Worm (Caenorhabditis elegans) whole organism, L1 larva: Measurements from ENCODE around the gene F47B10.3.

Experiments
- ceh-63 ChIP-seq: fragments of 200-800 bp; sonication (Bioruptor generic); optimal IDR thresholded peaks from 2 replicates; lab custom pipeline; 2018; ENCODE audit warnings: mild to moderate bottlenecking, missing genetic modification characterization, missing compliant biosample characterization
- efl-1 ChIP-seq, 4 experiments: fragments of 150-350 bp; optimal IDR thresholded peaks in 3 of 4; peaks in 1 of 4; 1 replicate in 1 of 4; 2 replicates in 3 of 4; lab custom pipeline; 2014; ENCODE audit warnings: missing biosample characterization in 2 of 4, missing genetic modification characterization in 2 of 4, missing genetic modification reagents in 2 of 4
- lin-13 ChIP-seq: fragments of 150-350 bp; optimal IDR thresholded peaks from 2 replicates; lab custom pipeline; 2014; ENCODE audit warnings: missing biosample characterization, missing genetic modification reagents, missing genetic modification characterization
- mab-9 ChIP-seq: fragments of 200-800 bp; sonication (Bioruptor generic); IDR thresholded peaks from 2 replicates; pipeline ENCODE4 v1.3.6; 2022; ENCODE audit warnings: missing genetic modification reagents, missing genetic modification characterization, missing compliant biosample characterization
- mdl-1 ChIP-seq, 2 experiments: fragments of 150-350 bp; optimal IDR thresholded peaks; 2 replicates each; lab custom pipeline; 2014 to 2017; ENCODE audit warnings: missing biosample characterization in 2 of 2, missing genetic modification characterization in 2 of 2, inconsistent platforms in 1 of 2
- unc-86 ChIP-seq: sonication (generic microtip); optimal IDR thresholded peaks from 2 replicates; lab custom pipeline; 2016; ENCODE audit warnings: missing genetic modification characterization, missing compliant biosample characterization

- no peak for TF ChIP-seq mdl-1 (tag; optimal IDR thresholded peaks at IDR 0.05; lab: Kevin White, UChicago)
- no peak for TF ChIP-seq lin-13 (GFP tag; lab: Kevin White, UChicago)
- no peak for TF ChIP-seq efl-1 (optimal IDR thresholded peaks at IDR 0.05; lab: Kevin White, UChicago)
- TF ChIP-seq efl-1 (GFP tag; optimal IDR thresholded peaks at IDR 0.05 in 1 of 2; lab: Kevin White, UChicago): peak in 1 of 2 experiments; percentile 41
- no peak for TF ChIP-seq unc-86
- no peak for TF ChIP-seq ceh-63 (GFP tag; lab: Kevin White, UChicago)
- TF ChIP-seq mab-9 (GFP tag; lab: Robert Waterston, UW): no peak
These were observed 14.7 kb upstream of the F47B10.3 start, which contains the start of gene pgp-6 for ce11 chrX:10877138-10877743.
